Fruit fly (Drosophila melanogaster) whole organism, embryonic: ENCODE measurements around the gene CG43915.

ENCODE experiments used
- Abd-B ChIP-seq: fragments of 200-800 bp; sonication (Bioruptor generic); optimal IDR thresholded peaks from 2 replicates; lab custom pipeline; 2018; ENCODE audit warnings: missing biosample characterization, mild to moderate bottlenecking, missing genetic modification characterization, moderate library complexity
- CG10366 ChIP-seq: fragments of 200-800 bp; sonication (Bioruptor generic); IDR thresholded peaks from 2 replicates; pipeline ENCODE4 v1.3.6; 2022; ENCODE audit warnings: missing biosample characterization, missing genetic modification characterization
- CG11398 ChIP-seq: fragments of 200-800 bp; sonication (Bioruptor generic); optimal IDR thresholded peaks from 2 replicates; lab custom pipeline; 2016; ENCODE audit warnings: missing biosample characterization, missing genetic modification characterization
- CG12391 ChIP-seq: fragments of 200-800 bp; sonication (Bioruptor generic); optimal IDR thresholded peaks from 3 replicates; lab custom pipeline; 2018; ENCODE audit warnings: missing biosample characterization, mild to moderate bottlenecking, missing genetic modification characterization, moderate library complexity
- CG13287 ChIP-seq: fragments of 200-800 bp; sonication (Bioruptor generic); IDR thresholded peaks from 2 replicates; pipeline ENCODE4 v1.3.6; 2022; ENCODE audit warnings: missing biosample characterization, missing genetic modification characterization; ENCODE audit not compliant: partially characterized antibody
- CG14014 ChIP-seq: fragments of 200-800 bp; sonication (Bioruptor generic); IDR thresholded peaks from 2 replicates; pipeline ENCODE4 v1.3.6; 2022; ENCODE audit warnings: missing biosample characterization, missing genetic modification characterization
- CG15011 ChIP-seq: fragments of 200-800 bp; sonication (Bioruptor generic); optimal IDR thresholded peaks from 3 replicates; lab custom pipeline; 2018; ENCODE audit warnings: missing biosample characterization, mild to moderate bottlenecking, missing genetic modification characterization
- CG17328 ChIP-seq: fragments of 200-800 bp; sonication (Bioruptor generic); IDR thresholded peaks from 2 replicates; pipeline ENCODE4 v1.3.6; 2022; ENCODE audit warnings: missing biosample characterization, missing genetic modification characterization
- CG17359 ChIP-seq: fragments of 200-800 bp; sonication (Bioruptor generic); optimal IDR thresholded peaks from 3 replicates; lab custom pipeline; 2018; ENCODE audit warnings: missing biosample characterization, mild to moderate bottlenecking, missing genetic modification characterization, moderate library complexity
- CG17612 ChIP-seq: fragments of 200-800 bp; sonication (Bioruptor generic); IDR thresholded peaks from 2 replicates; pipeline ENCODE4 v1.3.6; 2022; ENCODE audit warnings: missing biosample characterization, missing genetic modification characterization
- CG18476 ChIP-seq: fragments of 200-800 bp; sonication (Bioruptor generic); optimal IDR thresholded peaks from 2 replicates; lab custom pipeline; 2016; ENCODE audit warnings: missing biosample characterization, mild to moderate bottlenecking, missing genetic modification characterization
- CG2120 ChIP-seq: fragments of 200-800 bp; sonication (Bioruptor generic); optimal IDR thresholded peaks from 3 replicates; lab custom pipeline; 2016; ENCODE audit warnings: missing biosample characterization, missing genetic modification characterization
- CG32772 ChIP-seq: fragments of 200-800 bp; sonication (Bioruptor generic); IDR thresholded peaks from 2 replicates; pipeline ENCODE4 v1.3.6; 2022; ENCODE audit warnings: missing biosample characterization, missing genetic modification characterization
- CG3281 ChIP-seq: fragments of 200-800 bp; sonication (Bioruptor generic); optimal IDR thresholded peaks from 3 replicates; lab custom pipeline; 2017; ENCODE audit warnings: missing biosample characterization, mild to moderate bottlenecking, missing genetic modification characterization
- CG4424 ChIP-seq: fragments of 200-800 bp; sonication (Bioruptor generic); optimal IDR thresholded peaks from 3 replicates; lab custom pipeline; 2016; ENCODE audit warnings: missing biosample characterization, missing genetic modification characterization
- CG4854 ChIP-seq: fragments of 200-800 bp; sonication (Bioruptor generic); optimal IDR thresholded peaks from 2 replicates; lab custom pipeline; 2016; ENCODE audit warnings: missing biosample characterization, missing genetic modification characterization, inconsistent platforms
- CG6272 ChIP-seq: fragments of 200-800 bp; sonication (Bioruptor generic); IDR thresholded peaks from 2 replicates; pipeline ENCODE4 v1.3.6; 2022; ENCODE audit warnings: missing biosample characterization, missing genetic modification characterization
- CG7556 ChIP-seq: fragments of 200-800 bp; sonication (Bioruptor generic); optimal IDR thresholded peaks from 2 replicates; lab custom pipeline; 2017; ENCODE audit warnings: missing biosample characterization, mild to moderate bottlenecking, missing genetic modification characterization
- CG8089 ChIP-seq: fragments of 200-800 bp; sonication (Bioruptor generic); optimal IDR thresholded peaks from 3 replicates; lab custom pipeline; 2016; ENCODE audit warnings: missing biosample characterization, missing genetic modification characterization
- CG8944 ChIP-seq: fragments of 200-800 bp; sonication (Bioruptor generic); optimal IDR thresholded peaks from 3 replicates; lab custom pipeline; 2016; ENCODE audit warnings: missing biosample characterization, missing genetic modification characterization
- Deaf1 ChIP-seq: fragments of 200-800 bp; optimal IDR thresholded peaks from 3 replicates; lab custom pipeline; 2019; ENCODE audit warnings: missing biosample characterization, mild to moderate bottlenecking, missing genetic modification characterization, moderate library complexity
- Dek ChIP-seq: fragments of 200-800 bp; sonication (Bioruptor generic); optimal IDR thresholded peaks from 3 replicates; lab custom pipeline; 2019; ENCODE audit warnings: missing biosample characterization, mild to moderate bottlenecking, missing genetic modification characterization, moderate library complexity
- Dll ChIP-seq: fragments of 200-800 bp; sonication (Bioruptor generic); IDR thresholded peaks from 4 replicates; pipeline ENCODE4 v1.3.6; 2022; ENCODE audit warnings: missing biosample characterization, missing genetic modification characterization; ENCODE audit not compliant: partially characterized antibody
- Dp ChIP-seq: fragments of 200-800 bp; sonication (Bioruptor generic); optimal IDR thresholded peaks from 2 replicates; lab custom pipeline; 2018; ENCODE audit warnings: missing biosample characterization, mild to moderate bottlenecking, missing genetic modification characterization, moderate library complexity
- GATAe ChIP-seq: fragments of 200-800 bp; sonication (Bioruptor generic); conservative IDR thresholded peaks from 2 replicates; pipeline ENCODE4 v1.3.6; 2022; ENCODE audit warnings: missing biosample characterization, missing genetic modification characterization
- Hr51 ChIP-seq, 2 experiments: fragments of 200-800 bp; sonication (Bioruptor generic); optimal IDR thresholded peaks; 2 replicates in 1 of 2; 3 replicates in 1 of 2; lab custom pipeline; 2016 to 2018; ENCODE audit warnings: missing biosample characterization in 2 of 2, missing genetic modification characterization in 2 of 2, mild to moderate bottlenecking in 1 of 2, moderate library complexity in 1 of 2
- Lpt ChIP-seq: fragments of >200 bp; optimal IDR thresholded peaks from 2 replicates; lab custom pipeline; 2018; ENCODE audit warnings: missing biosample characterization, missing genetic modification characterization
- MTF-1 ChIP-seq: fragments of 200-800 bp; sonication (Bioruptor generic); optimal IDR thresholded peaks from 2 replicates; lab custom pipeline; 2018; ENCODE audit warnings: missing biosample characterization, mild to moderate bottlenecking, missing genetic modification characterization, borderline replicate concordance
- Rfx ChIP-seq: fragments of 200-800 bp; sonication (Bioruptor generic); IDR thresholded peaks from 2 replicates; pipeline ENCODE4 v1.3.6; 2022; ENCODE audit warnings: missing biosample characterization, missing genetic modification characterization
- Sin3A ChIP-seq: fragments of >200 bp; optimal IDR thresholded peaks from 2 replicates; lab custom pipeline; 2018
- Sox102F ChIP-seq: fragments of 200-800 bp; sonication (Bioruptor generic); optimal IDR thresholded peaks from 2 replicates; lab custom pipeline; 2018; ENCODE audit warnings: missing biosample characterization, mild to moderate bottlenecking, missing genetic modification characterization, moderate library complexity
- abd-A ChIP-seq: fragments of 200-800 bp; sonication (Bioruptor generic); optimal IDR thresholded peaks from 3 replicates; lab custom pipeline; 2019; ENCODE audit warnings: missing biosample characterization, mild to moderate bottlenecking, missing genetic modification characterization, moderate library complexity
- caup ChIP-seq: fragments of 200-800 bp; sonication (Bioruptor generic); optimal IDR thresholded peaks from 3 replicates; lab custom pipeline; 2017; ENCODE audit warnings: missing biosample characterization, mild to moderate bottlenecking, missing genetic modification characterization, moderate library complexity; ENCODE audit not compliant: severe bottlenecking
- ems ChIP-seq: fragments of 200-800 bp; sonication (Bioruptor generic); optimal IDR thresholded peaks from 3 replicates; lab custom pipeline; 2016; ENCODE audit warnings: missing biosample characterization, missing genetic modification characterization
- fd96Cb ChIP-seq: fragments of 200-800 bp; sonication (Bioruptor generic); optimal IDR thresholded peaks from 2 replicates; lab custom pipeline; 2018; ENCODE audit warnings: missing biosample characterization, mild to moderate bottlenecking, missing genetic modification characterization, moderate library complexity
- hkb ChIP-seq, 2 experiments: fragments of 200-800 bp in 1 of 2; fragments of >200 bp in 1 of 2; sonication (Bioruptor generic) in 1 of 2; IDR thresholded peaks in 1 of 2; optimal IDR thresholded peaks in 1 of 2; 2 replicates each; pipeline versions ENCODE4 v1.3.6 to Lab custom; 2017 to 2022; ENCODE audit warnings: missing biosample characterization in 1 of 2, missing genetic modification characterization in 1 of 2
- lilli ChIP-seq: fragments of 200-800 bp; sonication (Bioruptor generic); optimal IDR thresholded peaks from 3 replicates; lab custom pipeline; 2016; ENCODE audit warnings: missing biosample characterization, missing genetic modification characterization
- oc ChIP-seq: fragments of 200-800 bp; sonication (Bioruptor generic); optimal IDR thresholded peaks from 2 replicates; lab custom pipeline; 2018; ENCODE audit warnings: missing biosample characterization, mild to moderate bottlenecking, missing genetic modification characterization, moderate library complexity
- odd ChIP-seq: fragments of 200-800 bp; sonication (Bioruptor generic); optimal IDR thresholded peaks from 2 replicates; lab custom pipeline; 2017; ENCODE audit warnings: missing biosample characterization, mild to moderate bottlenecking, missing genetic modification characterization
- pan ChIP-seq, 4 experiments: fragments of >200 bp in 3 of 4; fragments of 200-800 bp in 1 of 4; sonication (Bioruptor generic) in 1 of 4; optimal IDR thresholded peaks in 3 of 4; IDR thresholded peaks in 1 of 4; 2 replicates each; pipeline versions ENCODE4 v1.3.6 to Lab custom; 2017 to 2022; ENCODE audit warnings: missing biosample characterization in 2 of 4, missing genetic modification characterization in 2 of 4, mixed read lengths in 1 of 4
- pb ChIP-seq: fragments of 200-800 bp; sonication (Bioruptor generic); optimal IDR thresholded peaks from 3 replicates; lab custom pipeline; 2016; ENCODE audit warnings: missing biosample characterization, missing genetic modification characterization
- sna ChIP-seq: fragments of 200-800 bp; sonication (Bioruptor generic); IDR thresholded peaks from 2 replicates; pipeline ENCODE4 v1.3.6; 2022; ENCODE audit warnings: missing biosample characterization, missing genetic modification characterization; ENCODE audit not compliant: partially characterized antibody
- so ChIP-seq: fragments of 200-800 bp; sonication (Bioruptor generic); IDR thresholded peaks from 3 replicates; pipeline ENCODE4 v1.3.6; 2022; ENCODE audit warnings: missing biosample characterization, missing genetic modification characterization
- stc ChIP-seq: fragments of 200-800 bp; sonication (Bioruptor generic); IDR thresholded peaks from 2 replicates; pipeline ENCODE4 v1.3.6; 2022; ENCODE audit warnings: missing biosample characterization, missing genetic modification characterization
- sug ChIP-seq: fragments of 200-800 bp; optimal IDR thresholded peaks from 2 replicates; lab custom pipeline; 2019; ENCODE audit warnings: missing biosample characterization, mild to moderate bottlenecking, missing genetic modification characterization, moderate library complexity
- tio ChIP-seq: fragments of 200-800 bp; sonication (Bioruptor generic); optimal IDR thresholded peaks from 2 replicates; lab custom pipeline; 2017; ENCODE audit warnings: missing biosample characterization, missing genetic modification characterization, inconsistent platforms
- zfh2 ChIP-seq: fragments of 200-800 bp; sonication (Bioruptor generic); optimal IDR thresholded peaks from 2 replicates; lab custom pipeline; 2016; ENCODE audit warnings: missing biosample characterization, missing genetic modification characterization

The CG43915 gene

dm6 chr3L:3928205-3928942 lies 44.3 kb upstream of the CG43915 start (continued):
- no peak for TF ChIP-seq sna (GFP tag; lab: Robert Waterston, UW)
- peak; percentile 98 for TF ChIP-seq CG2120 (GFP tag; lab: Kevin White, UChicago)
- TF ChIP-seq CG8944 (GFP tag; lab: Kevin White, UChicago), result peak; percentile 86
- peak; percentile 65 for TF ChIP-seq fd96Cb (tag; lab: Kevin White, UChicago)
- peak; percentile 76 to 86 for TF ChIP-seq Hr51 (GFP tag; optimal IDR thresholded peaks at IDR 0.05; lab: Kevin White, UChicago)
- TF ChIP-seq sug, result peak; percentile 86
- TF ChIP-seq CG12391, result peak; percentile 86
- peak; percentile 83 for TF ChIP-seq stc (GFP tag; lab: Robert Waterston, UW)
- TF ChIP-seq abd-A, result peak; percentile 16
- peak; percentile 84 for TF ChIP-seq CG15011 (GFP tag; lab: Kevin White, UChicago)
- TF ChIP-seq oc, result no peak
- peak; percentile 84 for TF ChIP-seq CG17359 (tag; lab: Kevin White, UChicago)
- TF ChIP-seq Dek (tag; lab: Kevin White, UChicago), result peak; percentile 91
- peak; percentile 93 for TF ChIP-seq GATAe
- TF ChIP-seq hkb (optimal IDR thresholded peaks at IDR 0.05; lab: Kevin White, UChicago), result no peak
- TF ChIP-seq hkb (GFP tag; IDR thresholded peaks at IDR 0.05; lab: Robert Waterston, UW), result peak; percentile 93
- peak; percentile 73 for TF ChIP-seq ems (GFP tag; lab: Kevin White, UChicago)
- TF ChIP-seq CG7556 (GFP tag; lab: Kevin White, UChicago), result peak; percentile 82
- TF ChIP-seq tio (GFP tag; lab: Kevin White, UChicago), result peak; percentile 79
- peak; percentile 91 for TF ChIP-seq CG3281 (GFP tag; lab: Kevin White, UChicago)
- peak; percentile 84 for TF ChIP-seq CG17328 (GFP tag; lab: Robert Waterston, UW)
- TF ChIP-seq CG13287 (GFP tag; lab: Robert Waterston, UW), result no peak
- peak; percentile 55 for TF ChIP-seq Deaf1 (tag; lab: Kevin White, UChicago)
- TF ChIP-seq pan (optimal IDR thresholded peaks at IDR 0.05; lab: Kevin White, UChicago), result no peak
- TF ChIP-seq pan (GFP tag; optimal IDR thresholded peaks at IDR 0.05 in 1 of 2, IDR thresholded peaks at IDR 0.05 in 1 of 2), result peak in 1 of 2 experiments; percentile 89
- TF ChIP-seq CG4854 (GFP tag; lab: Kevin White, UChicago), result peak; percentile 72
- TF ChIP-seq Dll (GFP tag; lab: Robert Waterston, UW), result no peak
- TF ChIP-seq CG10366, result peak; percentile 90
- TF ChIP-seq lilli (GFP tag; lab: Kevin White, UChicago), result peak; percentile 95
- TF ChIP-seq zfh2 (GFP tag; lab: Kevin White, UChicago), result peak; percentile 93

dm6 chr3L:3928943-3929785 lies 43.5 kb upstream of the CG43915 start:
- TF ChIP-seq Dp (GFP tag; lab: Kevin White, UChicago), result no peak
- no peak for TF ChIP-seq CG17612
- TF ChIP-seq Rfx (GFP tag; lab: Robert Waterston, UW), result no peak
- TF ChIP-seq pb (GFP tag; lab: Kevin White, UChicago), result no peak
- no peak for TF ChIP-seq CG18476
- TF ChIP-seq CG11398 (GFP tag; lab: Kevin White, UChicago), result no peak
- 0 out of 3 replicates have a peak, but pooled peaks have one; percentile 7 for TF ChIP-seq so (GFP tag; lab: Robert Waterston, UW)
- TF ChIP-seq MTF-1 (GFP tag; lab: Kevin White, UChicago), result no peak
- no peak for TF ChIP-seq Sin3A (lab: Kevin White, UChicago)
- no peak for TF ChIP-seq CG14014 (GFP tag; lab: Robert Waterston, UW)
- TF ChIP-seq CG6272 (GFP tag; lab: Robert Waterston, UW), result no peak
- TF ChIP-seq CG32772 (GFP tag; lab: Robert Waterston, UW), result no peak
- no peak for TF ChIP-seq Sox102F (GFP tag; lab: Kevin White, UChicago)
- TF ChIP-seq Lpt (GFP tag; lab: Kevin White, UChicago), result no peak
- no peak for TF ChIP-seq CG4424
- TF ChIP-seq CG8089, result no peak
- no peak for TF ChIP-seq caup (GFP tag; lab: Kevin White, UChicago)
- TF ChIP-seq Abd-B, result no peak
- no peak for TF ChIP-seq odd (GFP tag; lab: Kevin White, UChicago)
